Worm (Caenorhabditis elegans): Measurements from ENCODE around the gene srb-5.
"Not testable (repeated sequence)": the region's sequence is repeated elsewhere in the genome, so short reads cannot be mapped to it uniquely, and the experiment has no call there.

Gene srb-5

DNA sequence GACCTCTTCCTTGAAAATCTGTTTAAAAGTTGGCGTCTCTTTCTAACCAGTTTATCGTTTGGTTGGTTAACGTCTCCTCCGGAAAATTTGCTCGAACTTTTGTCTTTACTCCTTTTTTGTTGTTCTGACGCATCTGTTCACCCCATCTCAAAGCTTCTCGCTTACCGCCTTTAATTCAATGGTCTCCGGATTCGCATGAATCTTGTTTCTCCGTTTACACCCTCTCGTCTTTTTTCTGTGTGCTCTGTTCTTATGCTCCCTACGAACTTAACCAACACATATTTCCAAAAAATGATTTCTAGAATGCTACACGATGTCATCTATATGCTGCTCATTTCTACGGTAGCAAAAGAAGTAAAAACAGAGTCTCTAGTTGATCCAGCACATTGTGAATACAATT lies 33.1 kb downstream of the srb-5 start, which contains the start of gene lgc-56:
Gene lgc-56 (plus strand): TSS at position 301 of the 400 bp plus-strand sequence.
- TF ChIP-seq ztf-4 (tag; optimal IDR thresholded peaks at IDR 0.05) (no peak), aly-2 (tag; optimal IDR thresholded peaks at IDR 0.05) (no peak), elt-3 (tag; optimal IDR thresholded peaks at IDR 0.05) (no peak), nhr-237 (tag; optimal IDR thresholded peaks at IDR 0.05) (no peak), mml-1 (tag; optimal IDR thresholded peaks at IDR 0.05) (no peak), elt-2 (tag; optimal IDR thresholded peaks at IDR 0.05) (no peak), nhr-12 (tag; optimal IDR thresholded peaks at IDR 0.05) (no peak)

DNA sequence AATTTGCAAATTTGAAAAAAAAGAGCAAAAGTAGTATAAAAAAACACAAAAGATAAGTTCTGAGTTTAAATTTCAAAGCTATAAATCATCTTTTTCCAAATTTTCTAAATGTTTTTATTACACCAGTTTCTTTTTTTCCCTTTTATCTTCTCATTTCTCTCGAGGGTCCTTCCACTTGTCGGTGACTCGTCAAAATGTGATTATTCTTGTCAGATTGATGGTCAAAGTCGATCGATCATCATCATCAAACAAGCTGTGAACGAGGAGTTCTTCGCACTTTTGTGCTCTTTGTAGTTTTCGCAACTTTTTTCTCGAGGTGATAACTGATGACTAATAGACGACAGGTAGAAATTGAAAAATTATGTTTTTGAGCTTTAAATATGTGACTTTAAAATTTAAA lies 42.6 kb downstream of the srb-5 start:
- peak; percentile 72 for TF ChIP-seq unc-62 (GFP tag; optimal IDR thresholded peaks at IDR 0.05)
- no peak for TF ChIP-seq ceh-9 (tag; optimal IDR thresholded peaks at IDR 0.05)

DNA sequence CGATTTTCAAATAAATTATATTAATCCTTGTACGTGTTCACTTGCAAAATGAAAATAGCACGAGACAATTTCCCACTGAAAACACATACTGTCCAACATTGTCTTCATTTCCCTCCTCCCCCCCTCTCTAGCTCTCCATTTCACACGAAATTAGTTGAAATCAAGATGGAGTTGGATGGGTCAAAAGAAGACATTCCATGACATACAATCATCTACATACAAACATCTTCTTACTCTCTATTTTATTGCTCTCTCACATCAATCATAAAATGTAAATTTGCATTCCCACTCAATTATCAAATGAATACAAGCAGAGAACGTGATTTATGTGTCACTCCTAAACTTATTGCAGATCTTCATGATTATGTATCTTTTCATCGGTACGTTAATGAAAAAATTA lies 47.5 kb downstream of the srb-5 start, which contains the start of gene srsy-1:
Gene srsy-1 (plus strand): TSS at position 301 of the 400 bp plus-strand sequence.
- TF ChIP-seq nhr-25 (tag; optimal IDR thresholded peaks at IDR 0.05) = no peak
- no peak for TF ChIP-seq ceh-16 (tag; optimal IDR thresholded peaks at IDR 0.05)
- TF ChIP-seq skn-1 (tag; optimal IDR thresholded peaks at IDR 0.05) = no peak
- no peak for TF ChIP-seq egl-5 (tag; optimal IDR thresholded peaks at IDR 0.05)
- no peak for TF ChIP-seq hmg-11 (tag; optimal IDR thresholded peaks at IDR 0.05)
- no peak for TF ChIP-seq nhr-12 (tag; optimal IDR thresholded peaks at IDR 0.05)
- TF ChIP-seq mdl-1 (tag; optimal IDR thresholded peaks at IDR 0.05) = no peak
- TF ChIP-seq nhr-23 (tag; optimal IDR thresholded peaks at IDR 0.05) = no peak
- TF ChIP-seq fkh-2 (tag; optimal IDR thresholded peaks at IDR 0.05) = no peak

ce11 chrII:5115235-5115634 lies 47.9 kb downstream of the srb-5 start, which contains the start of gene msp-74:
Gene msp-74 (minus strand): TSS chrII:5115335.
- TF ChIP-seq unc-62 (GFP tag; optimal IDR thresholded peaks at IDR 0.05); ceh-82 (tag; optimal IDR thresholded peaks at IDR 0.05); mml-1 (tag; optimal IDR thresholded peaks at IDR 0.05): not testable (repeated sequence)

DNA sequence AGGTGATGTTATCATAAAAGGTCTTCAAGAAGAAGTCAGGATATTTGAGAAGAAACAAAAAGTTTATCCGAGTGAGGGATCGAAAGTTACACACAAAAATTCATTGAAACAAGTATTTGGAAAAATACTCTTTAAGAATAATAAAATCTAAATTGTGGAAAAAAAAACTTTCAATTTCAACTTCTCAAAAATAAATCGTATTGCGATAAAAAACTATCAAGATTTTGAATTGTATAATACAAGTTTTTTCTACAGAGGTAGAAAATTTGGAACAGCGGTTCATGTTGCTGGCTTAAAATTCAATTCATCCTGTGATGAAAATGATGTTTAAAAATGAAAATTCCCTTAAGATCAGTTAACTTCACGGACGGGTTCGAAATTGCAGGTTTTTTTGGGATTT lies 51.1 kb downstream of the srb-5 start, which contains the start of gene F09C12.8:
Gene F09C12.8 (plus strand): TSS at position 301 of the 400 bp plus-strand sequence.
- TF ChIP-seq elt-1 (tag; optimal IDR thresholded peaks at IDR 0.05) (no peak), hmg-11 (tag; optimal IDR thresholded peaks at IDR 0.05) (no peak), ztf-11 (tag; optimal IDR thresholded peaks at IDR 0.05) (no peak), lsy-12 (tag; optimal IDR thresholded peaks at IDR 0.05) (no peak), nhr-76 (tag; optimal IDR thresholded peaks at IDR 0.05) (no peak), nhr-25 (tag; optimal IDR thresholded peaks at IDR 0.05) (no peak), fos-1 (tag; optimal IDR thresholded peaks at IDR 0.05) (no peak), tbx-2 (tag; optimal IDR thresholded peaks at IDR 0.05) (no peak), zag-1 (tag; optimal IDR thresholded peaks at IDR 0.05) (no peak), mml-1 (tag; optimal IDR thresholded peaks at IDR 0.05) (no peak), ztf-4 (tag; optimal IDR thresholded peaks at IDR 0.05) (no peak), egl-27 (tag; optimal IDR thresholded peaks at IDR 0.05) (no peak), aly-2 (tag; optimal IDR thresholded peaks at IDR 0.05) (no peak), unc-62 (GFP tag; optimal IDR thresholded peaks at IDR 0.05) (no peak), ceh-28 (tag; optimal IDR thresholded peaks at IDR 0.05) (no peak), fkh-10 (GFP tag; optimal IDR thresholded peaks at IDR 0.05) (no peak), fkh-2 (tag; optimal IDR thresholded peaks at IDR 0.05) (no peak), sea-2 (GFP tag; optimal IDR thresholded peaks at IDR 0.05) (no peak)
